Fruit fly (Drosophila melanogaster): ENCODE results near the gene ppk28.

- no peak for TF ChIP-seq CG6854 (GFP tag; optimal IDR thresholded peaks at IDR 0.05)
- TF ChIP-seq grn (GFP tag; optimal IDR thresholded peaks at IDR 0.05) = no peak
- TF ChIP-seq E2f1 (GFP tag; IDR thresholded peaks at IDR 0.05) = no peak
- TF ChIP-seq sens-2 (GFP tag; IDR thresholded peaks at IDR 0.05) = no peak
- no peak for TF ChIP-seq CrebB (tag; optimal IDR thresholded peaks at IDR 0.05)
Observed at dm6 chrX:16803299-16803698, 2.6 kb upstream of the ppk28 start, which contains the start of the genes Rai1 and CG13005.

Data from whole organism, embryonic.